Worm (Caenorhabditis elegans) whole organism, young adult: ENCODE data around the gene Y75B8A.13.

Experiments used
- F37B4.10 ChIP-seq: fragments of 200-800 bp; sonication (Bioruptor generic); IDR thresholded peaks from 2 replicates; pipeline ENCODE4 v1.3.6; 2022; ENCODE audit warnings: missing genetic modification characterization, missing compliant biosample characterization
- Y53F4B.3 ChIP-seq: fragments of 200-800 bp; sonication (Bioruptor generic); IDR thresholded peaks from 2 replicates; pipeline ENCODE4 v1.3.6; 2022; ENCODE audit warnings: missing genetic modification reagents, missing genetic modification characterization, missing compliant biosample characterization
- ama-1 ChIP-seq, 3 experiments: fragments of 150-350 bp in 1 of 3; sonication (generic microtip) in 2 of 3; optimal IDR thresholded peaks; 2 replicates each; lab custom pipeline; 2014 to 2018; ENCODE audit warnings: missing biosample characterization in 2 of 3, missing genetic modification characterization in 2 of 3, missing genetic modification reagents in 2 of 3
- athp-1 ChIP-seq: sonication (generic microtip); optimal IDR thresholded peaks from 2 replicates; lab custom pipeline; 2017; ENCODE audit warnings: mild to moderate bottlenecking, missing genetic modification characterization, missing compliant biosample characterization
- attf-6 ChIP-seq: fragments of 200-800 bp; sonication (Bioruptor generic); IDR thresholded peaks from 2 replicates; pipeline ENCODE4 v1.3.6; 2022; ENCODE audit warnings: missing genetic modification reagents, missing genetic modification characterization, missing compliant biosample characterization
- him-1 ChIP-seq: sonication (generic microtip); optimal IDR thresholded peaks from 2 replicates; lab custom pipeline; 2016; ENCODE audit warnings: missing genotype, missing genetic modification reagents, missing genetic modification characterization, missing compliant biosample characterization
- nhr-27 ChIP-seq: fragments of 200-800 bp; sonication (Bioruptor generic); optimal IDR thresholded peaks from 2 replicates; lab custom pipeline; 2018; ENCODE audit warnings: mild to moderate bottlenecking, missing genetic modification characterization, moderate library complexity, missing compliant biosample characterization
- tbx-9 ChIP-seq: sonication (generic microtip); optimal IDR thresholded peaks from 2 replicates; lab custom pipeline; 2016; ENCODE audit warnings: borderline replicate concordance, missing genetic modification characterization, inconsistent platforms, missing compliant biosample characterization

DNA sequence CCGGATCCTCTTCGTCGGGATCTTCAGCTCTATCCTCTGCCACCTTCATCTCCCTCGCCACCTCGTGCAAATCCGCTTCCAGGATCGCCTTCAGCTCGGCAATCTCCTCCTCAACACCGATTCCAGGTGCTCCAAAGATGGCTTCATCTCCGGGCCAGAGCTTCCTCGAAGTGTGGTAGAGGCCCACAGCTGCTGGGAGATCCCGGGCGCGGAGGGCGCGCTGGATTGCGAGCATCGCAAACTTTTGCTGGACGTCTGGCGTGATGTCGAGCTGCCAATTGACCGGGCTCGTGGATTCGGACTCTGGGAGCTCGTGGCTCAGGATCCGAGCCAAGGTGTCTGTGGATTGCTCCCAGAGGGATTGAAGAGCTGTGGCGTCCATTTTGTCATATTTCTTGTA is 30.1 kb upstream of the Y75B8A.13 start:
- TF ChIP-seq him-1 (tag; lab: Kevin White, UChicago) (no peak), attf-6 (GFP tag; lab: Robert Waterston, UW) (no peak), athp-1 (no peak), nhr-27 (tag; lab: Kevin White, UChicago) (no peak), Y53F4B.3 (GFP tag; lab: Robert Waterston, UW) (no peak), ama-1 (optimal IDR thresholded peaks at IDR 0.05; lab: Kevin White, UChicago) (no peak), ama-1 (GFP tag; optimal IDR thresholded peaks at IDR 0.05; lab: Kevin White, UChicago) (no peak), F37B4.10 (GFP tag; lab: Robert Waterston, UW) (no peak), tbx-9 (tag; lab: Kevin White, UChicago) (no peak)
